Worm (Caenorhabditis elegans): Measurements from ENCODE around the gene K01A6.8.

K01A6.8 gene

ce11 chrIV:11690988-11691387 lies 46.2 kb downstream of the K01A6.8 start, which contains the start of gene let-60:
Gene let-60 (minus strand): TSS chrIV:11691088.
- TF ChIP-seq pqm-1 (tag; optimal IDR thresholded peaks at IDR 0.05) (no peak), nhr-77 (tag; optimal IDR thresholded peaks at IDR 0.05) (no peak), fos-1 (tag; optimal IDR thresholded peaks at IDR 0.05) (no peak)

DNA sequence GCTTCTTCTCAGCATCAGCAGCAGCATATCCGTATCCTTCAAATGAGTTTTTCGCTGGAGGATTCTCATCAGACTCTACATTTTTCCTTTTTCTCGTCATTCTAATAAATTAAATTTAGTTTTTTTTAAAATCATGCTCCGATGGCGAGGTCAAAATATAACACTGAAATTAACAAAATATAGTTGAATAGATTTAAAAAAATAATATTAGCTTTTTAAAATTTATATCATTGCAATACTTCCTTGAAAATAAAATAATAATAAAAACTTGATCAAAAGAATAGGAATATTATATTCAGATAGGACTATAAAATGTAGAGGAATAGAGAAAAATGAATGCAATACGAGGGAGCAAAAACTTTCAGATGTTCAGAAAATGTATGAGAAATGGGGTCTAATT lies 49.2 kb downstream of the K01A6.8 start, which contains the start of gene ZK792.5:
Gene ZK792.5, minus strand, starts transcription at position 101 of the 400 bp plus-strand sequence.
- TF ChIP-seq nhr-84 (tag; optimal IDR thresholded peaks at IDR 0.05) (no peak), nhr-19 (GFP tag; conservative IDR thresholded peaks at IDR 0.05) (no peak), sptf-1 (tag; optimal IDR thresholded peaks at IDR 0.05) (no peak), Y116A8C.19 (tag; optimal IDR thresholded peaks at IDR 0.05; ENCODE audit: borderline replicate concordance) (no peak), lin-39 (tag; optimal IDR thresholded peaks at IDR 0.05) (no peak), zag-1 (tag; optimal IDR thresholded peaks at IDR 0.05) (no peak), egl-13 (tag; optimal IDR thresholded peaks at IDR 0.05) (no peak), nhr-20 (tag; optimal IDR thresholded peaks at IDR 0.05) (no peak), unc-62 (GFP tag; optimal IDR thresholded peaks at IDR 0.05) (no peak), C04F5.9 (tag; optimal IDR thresholded peaks at IDR 0.05) (no peak), egl-27 (tag; optimal IDR thresholded peaks at IDR 0.05) (no peak)
